Fruit fly (Drosophila melanogaster) whole organism, embryonic: Measurements from ENCODE around the gene cue.
A peak's percentile ranks its signal among the peaks of the same experiment; 100 is the strongest.

Experiments
- Antp ChIP-seq: fragments of 200-800 bp; sonication (Bioruptor generic); optimal IDR thresholded peaks from 3 replicates; lab custom pipeline; 2016; ENCODE audit warnings: missing biosample characterization, missing genetic modification characterization
- Asciz ChIP-seq: fragments of 200-800 bp; sonication (Bioruptor generic); optimal IDR thresholded peaks from 2 replicates; lab custom pipeline; 2017; ENCODE audit warnings: missing biosample characterization, mild to moderate bottlenecking, missing genetic modification characterization, missing genetic modification reagents
- Bteb2 ChIP-seq: fragments of 200-800 bp; sonication (Bioruptor generic); optimal IDR thresholded peaks from 2 replicates; lab custom pipeline; 2016; ENCODE audit warnings: missing biosample characterization, missing genetic modification characterization
- CG10366 ChIP-seq: fragments of 200-800 bp; sonication (Bioruptor generic); IDR thresholded peaks from 2 replicates; pipeline ENCODE4 v1.3.6; 2022; ENCODE audit warnings: missing biosample characterization, missing genetic modification characterization
- CG10462 ChIP-seq: fragments of 200-800 bp; sonication (Bioruptor generic); optimal IDR thresholded peaks from 2 replicates; lab custom pipeline; 2016; ENCODE audit warnings: missing biosample characterization, missing genetic modification characterization
- CG11504 ChIP-seq: fragments of 200-800 bp; sonication (Bioruptor generic); optimal IDR thresholded peaks from 3 replicates; lab custom pipeline; 2019; ENCODE audit warnings: missing biosample characterization, mild to moderate bottlenecking, missing genetic modification characterization, moderate library complexity
- CG11723 ChIP-seq: fragments of 200-800 bp; sonication (Bioruptor generic); optimal IDR thresholded peaks from 2 replicates; lab custom pipeline; 2017; ENCODE audit warnings: missing biosample characterization, mild to moderate bottlenecking, missing genetic modification characterization
- CG12104 ChIP-seq: fragments of 200-800 bp; sonication (Bioruptor generic); optimal IDR thresholded peaks from 3 replicates; lab custom pipeline; 2016; ENCODE audit warnings: missing biosample characterization, missing genetic modification characterization
- CG12155 ChIP-seq: fragments of 200-800 bp; sonication (Bioruptor generic); optimal IDR thresholded peaks from 3 replicates; lab custom pipeline; 2016; ENCODE audit warnings: missing biosample characterization, missing genetic modification characterization
- CG12942 ChIP-seq: fragments of 200-800 bp; sonication (Bioruptor generic); optimal IDR thresholded peaks from 3 replicates; lab custom pipeline; 2016; ENCODE audit warnings: missing biosample characterization, missing genetic modification characterization
- CG13775 ChIP-seq: fragments of 200-800 bp; sonication (Bioruptor generic); optimal IDR thresholded peaks from 3 replicates; lab custom pipeline; 2017; ENCODE audit warnings: missing biosample characterization, mild to moderate bottlenecking, missing genetic modification characterization
- CG15514 ChIP-seq: fragments of 200-800 bp; sonication (Bioruptor generic); optimal IDR thresholded peaks from 3 replicates; lab custom pipeline; 2017; ENCODE audit warnings: missing biosample characterization, missing genetic modification characterization, mild to moderate bottlenecking, moderate library complexity, missing genetic modification reagents
- CG1792 ChIP-seq: fragments of 200-800 bp; sonication (Bioruptor generic); optimal IDR thresholded peaks from 2 replicates; lab custom pipeline; 2016; ENCODE audit warnings: missing biosample characterization, missing genetic modification characterization
- CG2712 ChIP-seq: fragments of 200-800 bp; optimal IDR thresholded peaks from 3 replicates; lab custom pipeline; 2019; ENCODE audit warnings: missing biosample characterization, mild to moderate bottlenecking, missing genetic modification characterization, moderate library complexity
- CG32772 ChIP-seq: fragments of 200-800 bp; sonication (Bioruptor generic); IDR thresholded peaks from 2 replicates; pipeline ENCODE4 v1.3.6; 2022; ENCODE audit warnings: missing biosample characterization, missing genetic modification characterization
- CG6254 ChIP-seq: fragments of 200-800 bp; sonication (Bioruptor generic); optimal IDR thresholded peaks from 3 replicates; lab custom pipeline; 2017; ENCODE audit warnings: mild to moderate bottlenecking, missing biosample characterization, missing genetic modification reagents, missing genetic modification characterization
- CG6683 ChIP-seq: fragments of 200-800 bp; sonication (Bioruptor generic); optimal IDR thresholded peaks from 2 replicates; lab custom pipeline; 2017; ENCODE audit warnings: missing biosample characterization, mild to moderate bottlenecking, missing genetic modification characterization, missing genetic modification reagents
- Dfd ChIP-seq, 2 experiments: fragments of >200 bp; optimal IDR thresholded peaks; 2 replicates each; lab custom pipeline; 2017; ENCODE audit warnings: missing biosample characterization in 2 of 2, missing genetic modification characterization in 2 of 2
- Dip2 ChIP-seq: fragments of 200-800 bp; sonication (Bioruptor generic); IDR thresholded peaks from 2 replicates; pipeline ENCODE4 v1.3.6; 2022; ENCODE audit warnings: missing biosample characterization, missing genetic modification characterization
- Dp ChIP-seq: fragments of 200-800 bp; sonication (Bioruptor generic); optimal IDR thresholded peaks from 2 replicates; lab custom pipeline; 2018; ENCODE audit warnings: missing biosample characterization, mild to moderate bottlenecking, missing genetic modification characterization, moderate library complexity
- ERR ChIP-seq: fragments of 200-800 bp; sonication (Bioruptor generic); optimal IDR thresholded peaks from 2 replicates; lab custom pipeline; 2016; ENCODE audit warnings: missing biosample characterization, missing genetic modification characterization
- Eip74EF ChIP-seq, 2 experiments: fragments of 200-800 bp in 1 of 2; fragments of >200 bp in 1 of 2; sonication (Bioruptor generic) in 1 of 2; optimal IDR thresholded peaks; 2 replicates each; lab custom pipeline; 2017 to 2019; ENCODE audit warnings: missing biosample characterization in 2 of 2, missing genetic modification characterization in 2 of 2, mild to moderate bottlenecking in 1 of 2, moderate library complexity in 1 of 2
- GATAe ChIP-seq: fragments of 200-800 bp; sonication (Bioruptor generic); conservative IDR thresholded peaks from 2 replicates; pipeline ENCODE4 v1.3.6; 2022; ENCODE audit warnings: missing biosample characterization, missing genetic modification characterization
- Hr51 ChIP-seq, 2 experiments: fragments of 200-800 bp; sonication (Bioruptor generic); optimal IDR thresholded peaks; 2 replicates in 1 of 2; 3 replicates in 1 of 2; lab custom pipeline; 2016 to 2018; ENCODE audit warnings: missing biosample characterization in 2 of 2, missing genetic modification characterization in 2 of 2, mild to moderate bottlenecking in 1 of 2, moderate library complexity in 1 of 2
- Jarid2 ChIP-seq: fragments of 200-800 bp; sonication (Bioruptor generic); optimal IDR thresholded peaks from 3 replicates; lab custom pipeline; 2017; ENCODE audit warnings: mild to moderate bottlenecking, missing biosample characterization, missing genetic modification reagents, missing genetic modification characterization
- Neu2 ChIP-seq: fragments of 200-800 bp; sonication (Bioruptor generic); optimal IDR thresholded peaks from 3 replicates; lab custom pipeline; 2016; ENCODE audit warnings: missing biosample characterization, missing genetic modification characterization, borderline replicate concordance
- Oaz ChIP-seq: fragments of 200-800 bp; sonication (Bioruptor generic); IDR thresholded peaks from 2 replicates; pipeline ENCODE4 v1.3.6; 2022; ENCODE audit warnings: missing biosample characterization, missing genetic modification characterization
- Sin3A ChIP-seq: fragments of >200 bp; optimal IDR thresholded peaks from 2 replicates; lab custom pipeline; 2018
- ato ChIP-seq: fragments of 200-800 bp; sonication (Bioruptor generic); IDR thresholded peaks from 2 replicates; pipeline ENCODE4 v1.3.6; 2022; ENCODE audit warnings: missing biosample characterization, missing genetic modification characterization; ENCODE audit not compliant: partially characterized antibody
- cato ChIP-seq: fragments of 200-800 bp; sonication (Bioruptor generic); optimal IDR thresholded peaks from 2 replicates; lab custom pipeline; 2016; ENCODE audit warnings: missing biosample characterization, missing genetic modification characterization, borderline replicate concordance
- cg ChIP-seq: fragments of 200-800 bp; sonication (Bioruptor generic); optimal IDR thresholded peaks from 3 replicates; lab custom pipeline; 2019; ENCODE audit warnings: missing biosample characterization, mild to moderate bottlenecking, missing genetic modification characterization, moderate library complexity
- chm ChIP-seq: fragments of 200-800 bp; sonication (Bioruptor generic); IDR thresholded peaks from 2 replicates; pipeline ENCODE4 v1.3.6; 2022; ENCODE audit warnings: missing biosample characterization, missing genetic modification characterization
- dmrt99B ChIP-seq: fragments of 200-800 bp; sonication (Bioruptor generic); optimal IDR thresholded peaks from 2 replicates; lab custom pipeline; 2018; ENCODE audit warnings: missing biosample characterization, mild to moderate bottlenecking, missing genetic modification characterization, moderate library complexity
- gsb-n ChIP-seq: fragments of 200-800 bp; sonication (Bioruptor generic); optimal IDR thresholded peaks from 3 replicates; lab custom pipeline; 2018; ENCODE audit warnings: missing biosample characterization, mild to moderate bottlenecking, missing genetic modification characterization
- jing ChIP-seq: fragments of 200-800 bp; sonication (Bioruptor generic); optimal IDR thresholded peaks from 2 replicates; lab custom pipeline; 2018; ENCODE audit warnings: missing biosample characterization, mild to moderate bottlenecking, missing genetic modification characterization
- ken ChIP-seq: fragments of 200-800 bp; sonication (Bioruptor generic); IDR thresholded peaks from 3 replicates; pipeline ENCODE4 v1.3.6; 2022; ENCODE audit warnings: missing biosample characterization, missing genetic modification characterization
- lola ChIP-seq, 3 experiments: fragments of >200 bp in 2 of 3; fragments of 200-800 bp in 1 of 3; sonication (Bioruptor generic) in 1 of 3; optimal IDR thresholded peaks; 2 replicates each; lab custom pipeline; 2017 to 2019; ENCODE audit warnings: missing biosample characterization in 3 of 3, missing genetic modification characterization in 3 of 3, mild to moderate bottlenecking in 1 of 3, moderate library complexity in 1 of 3
- maf-S ChIP-seq: fragments of 200-800 bp; sonication (Bioruptor generic); optimal IDR thresholded peaks from 2 replicates; lab custom pipeline; 2016; ENCODE audit warnings: missing biosample characterization, missing genetic modification characterization
- mam ChIP-seq: fragments of 200-800 bp; sonication (Bioruptor generic); optimal IDR thresholded peaks from 3 replicates; lab custom pipeline; 2016; ENCODE audit warnings: missing biosample characterization, missing genetic modification characterization
- mld ChIP-seq: fragments of 200-800 bp; sonication (Bioruptor generic); IDR thresholded peaks from 3 replicates; pipeline ENCODE4 v1.3.6; 2022; ENCODE audit warnings: missing biosample characterization, missing genetic modification characterization; ENCODE audit not compliant: partially characterized antibody
- nau ChIP-seq: fragments of 200-800 bp; sonication (Bioruptor generic); optimal IDR thresholded peaks from 3 replicates; lab custom pipeline; 2017; ENCODE audit warnings: missing biosample characterization, mild to moderate bottlenecking, missing genetic modification characterization, missing genetic modification reagents
- psq ChIP-seq: fragments of 200-800 bp; sonication (Bioruptor generic); optimal IDR thresholded peaks from 2 replicates; lab custom pipeline; 2017; ENCODE audit warnings: missing biosample characterization, missing genetic modification characterization
- schlank ChIP-seq: fragments of 200-800 bp; sonication (Bioruptor generic); optimal IDR thresholded peaks from 2 replicates; lab custom pipeline; 2018; ENCODE audit warnings: missing biosample characterization, mild to moderate bottlenecking, missing genetic modification characterization
- scrt ChIP-seq: fragments of 200-800 bp; sonication (Bioruptor generic); optimal IDR thresholded peaks from 2 replicates; lab custom pipeline; 2018; ENCODE audit warnings: missing biosample characterization, mild to moderate bottlenecking, missing genetic modification characterization, moderate library complexity
- shn ChIP-seq: fragments of 200-800 bp; sonication (Bioruptor generic); optimal IDR thresholded peaks from 3 replicates; lab custom pipeline; 2016; ENCODE audit warnings: missing biosample characterization, missing genetic modification characterization
- slbo ChIP-seq: fragments of 200-800 bp; sonication (Bioruptor generic); IDR thresholded peaks from 2 replicates; pipeline ENCODE4 v1.3.6; 2022; ENCODE audit warnings: missing biosample characterization, missing genetic modification characterization
- stwl ChIP-seq: fragments of 200-800 bp; sonication (Bioruptor generic); optimal IDR thresholded peaks from 3 replicates; lab custom pipeline; 2018; ENCODE audit warnings: missing biosample characterization, mild to moderate bottlenecking, missing genetic modification characterization, moderate library complexity
- tup ChIP-seq: fragments of 200-800 bp; sonication (Bioruptor generic); optimal IDR thresholded peaks from 2 replicates; lab custom pipeline; 2016; ENCODE audit warnings: missing biosample characterization, mild to moderate bottlenecking, missing genetic modification characterization, moderate library complexity
- usp ChIP-seq: fragments of >200 bp; optimal IDR thresholded peaks from 2 replicates; lab custom pipeline; 2017; ENCODE audit warnings: missing biosample characterization, missing genetic modification characterization
- wek ChIP-seq: fragments of 200-800 bp; sonication (Bioruptor generic); optimal IDR thresholded peaks from 3 replicates; lab custom pipeline; 2018; ENCODE audit warnings: missing biosample characterization, mild to moderate bottlenecking, missing genetic modification characterization, moderate library complexity

Gene cue

DNA sequence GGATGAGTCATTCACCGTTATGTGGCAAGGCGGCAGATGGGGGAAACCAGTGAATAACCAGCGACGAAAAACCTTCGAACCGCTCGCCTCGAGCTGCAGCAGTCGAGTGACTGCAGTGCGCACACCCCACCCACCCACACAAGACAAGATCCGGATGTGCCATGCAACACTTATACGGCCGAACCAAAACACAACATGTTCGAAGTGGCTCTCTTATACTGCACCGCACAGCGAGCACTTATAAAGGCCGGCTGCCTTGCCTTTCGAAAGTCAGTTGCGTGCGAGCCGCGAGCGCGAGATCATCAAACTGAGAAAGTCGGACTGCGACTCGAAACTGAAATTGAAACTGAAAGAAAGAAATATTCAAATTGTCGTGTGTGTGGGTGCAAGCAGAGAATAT is 53.5 kb downstream of the cue start, which contains the start of gene rho (continued):
- TF ChIP-seq Dp (GFP tag; lab: Kevin White, UChicago) (no peak), psq (GFP tag; lab: Kevin White, UChicago) (no peak), CG15514 (no peak), Dip2 (no peak), cato (no peak), scrt (GFP tag; lab: Kevin White, UChicago) (no peak), Dfd (GFP tag; optimal IDR thresholded peaks at IDR 0.05; lab: Kevin White, UChicago) (no peak), Neu2 (GFP tag; lab: Kevin White, UChicago) (no peak), stwl (peak; percentile 1), wek (GFP tag; lab: Kevin White, UChicago) (no peak), CG6254 (GFP tag; lab: Kevin White, UChicago) (no peak), CG12942 (GFP tag; lab: Kevin White, UChicago) (no peak), dmrt99B (tag; lab: Kevin White, UChicago) (peak; percentile 33), Oaz (no peak), CG11504 (peak; percentile 30), gsb-n (tag; lab: Kevin White, UChicago) (peak; percentile 46), Asciz (GFP tag; lab: Kevin White, UChicago) (no peak), shn (GFP tag; lab: Kevin White, UChicago) (peak; percentile 9), ato (GFP tag; lab: Robert Waterston, UW) (peak; percentile 71; the same call in 1 of the 2 replicates), Antp (GFP tag; lab: Kevin White, UChicago) (peak; percentile 60), CG12104 (GFP tag; lab: Kevin White, UChicago) (no peak), mam (GFP tag; lab: Kevin White, UChicago) (no peak), CG10462 (no peak), Hr51 (GFP tag; optimal IDR thresholded peaks at IDR 0.05; lab: Kevin White, UChicago) (peak in 1 of 2 experiments; percentile 42), mld (GFP tag; lab: Robert Waterston, UW) (0 out of 3 replicates have a peak, but pooled peaks have one; percentile 46), CG32772 (no peak), lola (GFP tag; optimal IDR thresholded peaks at IDR 0.05; lab: Kevin White, UChicago) (no peak), Eip74EF (GFP tag; optimal IDR thresholded peaks at IDR 0.05; lab: Kevin White, UChicago) (no peak), CG11723 (GFP tag; lab: Kevin White, UChicago) (no peak), usp (no peak), CG10366 (no peak), Jarid2 (GFP tag; lab: Kevin White, UChicago) (peak; percentile 100), maf-S (GFP tag; lab: Kevin White, UChicago) (no peak), Sin3A (no peak), tup (GFP tag; lab: Kevin White, UChicago) (no peak), ken (no peak; the same call in 2 of the 3 replicates), ERR (GFP tag; lab: Kevin White, UChicago) (no peak), cg (GFP tag; lab: Kevin White, UChicago) (peak; percentile 44), schlank (tag; lab: Kevin White, UChicago) (no peak), CG12155 (GFP tag; lab: Kevin White, UChicago) (no peak), CG13775 (GFP tag; lab: Kevin White, UChicago) (no peak), jing (no peak), nau (GFP tag; lab: Kevin White, UChicago) (no peak), chm (peak; percentile 85), CG1792 (no peak), CG6683 (no peak), Bteb2 (GFP tag; lab: Kevin White, UChicago) (no peak), CG2712 (tag; lab: Kevin White, UChicago) (peak; percentile 54), GATAe (GFP tag; lab: Robert Waterston, UW) (no peak), slbo (GFP tag; lab: Robert Waterston, UW) (peak; percentile 55)
